Fruit fly (Drosophila melanogaster) S2 (cell line): ENCODE measurements around the gene P58IPK.

Experiments used
- CG8478 ChIP-seq: fragments of >200 bp; optimal IDR thresholded peaks from 2 replicates; lab custom pipeline; 2018
- CTCF ChIP-seq, 2 experiments: fragments of >200 bp; optimal IDR thresholded peaks; 2 replicates each; lab custom pipeline; 2018

P58IPK gene

dm6 chr3R:9618331-9618730, 31.6 kb downstream of the P58IPK start:
- TF ChIP-seq CG8478 (lab: Kevin White, UChicago) = no peak
- no peak for TF ChIP-seq CTCF (optimal IDR thresholded peaks at IDR 0.05; lab: Kevin White, UChicago)

dm6 chr3R:9620278-9620677, 33.5 kb downstream of the P58IPK start:
- TF ChIP-seq CG8478 (lab: Kevin White, UChicago) = no peak

dm6 chr3R:9625443-9625842, 38.7 kb downstream of the P58IPK start:
- TF ChIP-seq CG8478 (lab: Kevin White, UChicago) (no peak), CTCF (optimal IDR thresholded peaks at IDR 0.05; lab: Kevin White, UChicago) (no peak)

- no peak for TF ChIP-seq CG8478 (lab: Kevin White, UChicago)
These were observed 39.5 kb downstream of the P58IPK start for dm6 chr3R:9626266-9626665.

- TF ChIP-seq CTCF (optimal IDR thresholded peaks at IDR 0.05; lab: Kevin White, UChicago) (no peak), CG8478 (lab: Kevin White, UChicago) (no peak)
These were observed 40.2 kb downstream of the P58IPK start, which contains the start of the genes CG9427 and CG8319 for dm6 chr3R:9626880-9627401. Gene CG9427, minus strand, starts transcription at chr3R:9626930. Gene CG8319, plus strand, starts transcription at chr3R:9627321.

- TF ChIP-seq CG8478 (lab: Kevin White, UChicago) = no peak
- no peak for TF ChIP-seq CTCF (optimal IDR thresholded peaks at IDR 0.05; lab: Kevin White, UChicago)
These were observed 41.3 kb downstream of the P58IPK start for dm6 chr3R:9628036-9628435.

dm6 chr3R:9628607-9629006, 41.9 kb downstream of the P58IPK start:
- TF ChIP-seq CTCF (optimal IDR thresholded peaks at IDR 0.05; lab: Kevin White, UChicago) = no peak
- no peak for TF ChIP-seq CG8478 (lab: Kevin White, UChicago)

- TF ChIP-seq CTCF (optimal IDR thresholded peaks at IDR 0.05; lab: Kevin White, UChicago) = no peak
- TF ChIP-seq CG8478 (lab: Kevin White, UChicago) = no peak
These were observed 43.4 kb downstream of the P58IPK start for dm6 chr3R:9630053-9630632.

dm6 chr3R:9630633-9631095, 43.9 kb downstream of the P58IPK start, which contains the start of gene Calr:
Gene Calr, minus strand, starts transcription at chr3R:9630851.
- peak in 1 of 2 experiments; percentile 5 for TF ChIP-seq CTCF (optimal IDR thresholded peaks at IDR 0.05; lab: Kevin White, UChicago)
- no peak for TF ChIP-seq CG8478 (lab: Kevin White, UChicago)

dm6 chr3R:9631564-9631963, 44.8 kb downstream of the P58IPK start, which contains the start of gene SpdS:
Gene SpdS, plus strand, starts transcription at chr3R:9631641.
- TF ChIP-seq CTCF (optimal IDR thresholded peaks at IDR 0.05; lab: Kevin White, UChicago) (no peak), CG8478 (lab: Kevin White, UChicago) (no peak)

dm6 chr3R:9632110-9632921, 45.6 kb downstream of the P58IPK start:
- TF ChIP-seq CG8478 (lab: Kevin White, UChicago) (no peak), CTCF (optimal IDR thresholded peaks at IDR 0.05; lab: Kevin White, UChicago) (no peak)

- TF ChIP-seq CG8478 (lab: Kevin White, UChicago) = no peak
- peak in 1 of 2 experiments; percentile 17 for TF ChIP-seq CTCF (optimal IDR thresholded peaks at IDR 0.05; lab: Kevin White, UChicago)
These were observed 50.6 kb downstream of the P58IPK start, which contains the start of gene Scm for dm6 chr3R:9637361-9637760. Gene Scm, minus strand, starts transcription at chr3R:9637611.

dm6 chr3R:9637882-9638281, 51.1 kb downstream of the P58IPK start, which contains the start of gene Dh44:
Gene Dh44, plus strand, starts transcription at chr3R:9638182.
- TF ChIP-seq CTCF (optimal IDR thresholded peaks at IDR 0.05; lab: Kevin White, UChicago) (no peak), CG8478 (lab: Kevin White, UChicago) (no peak)
